Worm (Caenorhabditis elegans) whole organism, young adult: ENCODE results near the gene F54D5.5.

Source experiments
- B0019.2 ChIP-seq: fragments of 200-800 bp; sonication (Bioruptor generic); conservative IDR thresholded peaks from 2 replicates; pipeline ENCODE4 v1.3.6; 2022; ENCODE audit warnings: missing genetic modification reagents, missing genetic modification characterization, missing compliant biosample characterization
- B0336.3 ChIP-seq: fragments of 200-800 bp; sonication (Bioruptor generic); IDR thresholded peaks from 2 replicates; pipeline ENCODE4 v1.3.6; 2022; ENCODE audit warnings: missing genetic modification characterization, missing compliant biosample characterization
- D2030.7 ChIP-seq: fragments of 200-800 bp; sonication (Bioruptor generic); IDR thresholded peaks from 2 replicates; pipeline ENCODE4 v1.3.6; 2022; ENCODE audit warnings: missing genetic modification reagents, missing genetic modification characterization, missing compliant biosample characterization
- F10E7.11 ChIP-seq: sonication (generic microtip); optimal IDR thresholded peaks from 2 replicates; lab custom pipeline; 2017; ENCODE audit warnings: mild to moderate bottlenecking, missing genetic modification characterization, moderate library complexity, missing compliant biosample characterization
- F52B5.7 ChIP-seq: sonication (generic microtip); optimal IDR thresholded peaks from 2 replicates; lab custom pipeline; 2016; ENCODE audit warnings: mild to moderate bottlenecking, missing genetic modification characterization, missing compliant biosample characterization
- F55B11.4 ChIP-seq: sonication (generic microtip); optimal IDR thresholded peaks from 2 replicates; lab custom pipeline; 2016; ENCODE audit warnings: missing compliant biosample characterization, missing genetic modification characterization, borderline replicate concordance; ENCODE audit not compliant: insufficient read depth
- F57C9.4 ChIP-seq: sonication (generic microtip); optimal IDR thresholded peaks from 2 replicates; lab custom pipeline; 2017; ENCODE audit warnings: mild to moderate bottlenecking, missing genetic modification characterization, missing compliant biosample characterization
- K11D2.4 ChIP-seq: fragments of 200-800 bp; sonication (Bioruptor generic); IDR thresholded peaks from 2 replicates; pipeline ENCODE4 v1.3.6; 2022; ENCODE audit warnings: missing genetic modification reagents, missing genetic modification characterization, missing compliant biosample characterization
- K12H6.12 ChIP-seq: fragments of 200-800 bp; sonication (Bioruptor generic); optimal IDR thresholded peaks from 2 replicates; lab custom pipeline; 2018; ENCODE audit warnings: mild to moderate bottlenecking, missing genetic modification characterization, missing compliant biosample characterization
- Y79H2A.3 ChIP-seq: fragments of 200-800 bp; sonication (Bioruptor generic); conservative IDR thresholded peaks from 2 replicates; pipeline ENCODE4 v1.3.6; 2022; ENCODE audit warnings: missing genetic modification reagents, missing genetic modification characterization, missing compliant biosample characterization
- aptf-2 ChIP-seq: fragments of 200-800 bp; sonication (Bioruptor generic); conservative IDR thresholded peaks from 2 replicates; pipeline ENCODE4 v1.3.6; 2022; ENCODE audit warnings: missing genetic modification reagents, missing genetic modification characterization, missing compliant biosample characterization
- aptf-3 ChIP-seq: fragments of 200-800 bp; sonication (Bioruptor generic); IDR thresholded peaks from 2 replicates; pipeline ENCODE4 v1.3.6; 2022; ENCODE audit warnings: missing genetic modification characterization, missing compliant biosample characterization
- atf-7 ChIP-seq: sonication (generic microtip); optimal IDR thresholded peaks from 2 replicates; lab custom pipeline; 2017; ENCODE audit warnings: mild to moderate bottlenecking, missing genetic modification characterization, missing compliant biosample characterization
- cebp-1 ChIP-seq, 2 experiments: fragments of 200-800 bp in 1 of 2; sonication (Bioruptor generic) in 1 of 2; sonication (generic microtip) in 1 of 2; IDR thresholded peaks in 1 of 2; optimal IDR thresholded peaks in 1 of 2; 2 replicates each; pipeline versions ENCODE4 v1.3.6 to Lab custom; 2017 to 2022; ENCODE audit warnings: missing compliant biosample characterization in 2 of 2, missing genetic modification characterization in 2 of 2, mild to moderate bottlenecking in 1 of 2, missing genetic modification reagents in 1 of 2, moderate library complexity in 1 of 2
- ceh-100 ChIP-seq: fragments of 200-800 bp; sonication (Bioruptor generic); IDR thresholded peaks from 2 replicates; pipeline ENCODE4 v1.3.6; 2022; ENCODE audit warnings: missing genetic modification reagents, missing genetic modification characterization, missing compliant biosample characterization
- ceh-27 ChIP-seq: fragments of 200-800 bp; sonication (Bioruptor generic); optimal IDR thresholded peaks from 2 replicates; lab custom pipeline; 2018; ENCODE audit warnings: mild to moderate bottlenecking, missing genetic modification characterization, moderate library complexity, missing compliant biosample characterization
- ceh-79 ChIP-seq: sonication (generic microtip); optimal IDR thresholded peaks from 2 replicates; lab custom pipeline; 2017; ENCODE audit warnings: mild to moderate bottlenecking, missing genetic modification characterization, missing compliant biosample characterization
- dox-1 ChIP-seq: fragments of 200-800 bp; sonication (Bioruptor generic); IDR thresholded peaks from 2 replicates; pipeline ENCODE4 v1.3.6; 2022; ENCODE audit warnings: missing genetic modification reagents, missing genetic modification characterization, missing compliant biosample characterization
- dpff-1 ChIP-seq: sonication (generic microtip); optimal IDR thresholded peaks from 2 replicates; lab custom pipeline; 2017; ENCODE audit warnings: mild to moderate bottlenecking, missing genetic modification characterization, missing compliant biosample characterization
- egl-18 ChIP-seq: fragments of 200-800 bp; sonication (Bioruptor generic); IDR thresholded peaks from 2 replicates; pipeline ENCODE4 v1.3.6; 2022; ENCODE audit warnings: missing genetic modification reagents, missing genetic modification characterization, missing compliant biosample characterization
- egrh-3 ChIP-seq: fragments of 200-800 bp; sonication (Bioruptor generic); IDR thresholded peaks from 2 replicates; pipeline ENCODE4 v1.3.6; 2022; ENCODE audit warnings: missing genetic modification reagents, missing genetic modification characterization, missing compliant biosample characterization
- ets-4 ChIP-seq: fragments of 200-800 bp; sonication (Bioruptor generic); optimal IDR thresholded peaks from 2 replicates; lab custom pipeline; 2018; ENCODE audit warnings: mild to moderate bottlenecking, missing genetic modification characterization, missing compliant biosample characterization
- let-607 ChIP-seq, 2 experiments: fragments of 200-800 bp in 1 of 2; sonication (Bioruptor generic) in 1 of 2; sonication (generic microtip) in 1 of 2; optimal IDR thresholded peaks; 2 replicates each; lab custom pipeline; 2016 to 2018; ENCODE audit warnings: mild to moderate bottlenecking in 2 of 2, missing compliant biosample characterization in 2 of 2, missing genetic modification characterization in 2 of 2, moderate library complexity in 2 of 2, missing genotype in 1 of 2
- lin-54 ChIP-seq: fragments of 200-800 bp; sonication (Bioruptor generic); optimal IDR thresholded peaks from 2 replicates; lab custom pipeline; 2018; ENCODE audit warnings: mild to moderate bottlenecking, missing genetic modification characterization, missing compliant biosample characterization
- lir-1 ChIP-seq: fragments of 200-800 bp; sonication (Bioruptor generic); conservative IDR thresholded peaks from 2 replicates; pipeline ENCODE4 v1.3.6; 2022; ENCODE audit warnings: missing genetic modification reagents, missing genetic modification characterization, missing compliant biosample characterization
- madf-3 ChIP-seq: fragments of 200-800 bp; sonication (Bioruptor generic); IDR thresholded peaks from 2 replicates; pipeline ENCODE4 v1.3.6; 2022; ENCODE audit warnings: missing genetic modification reagents, missing genetic modification characterization, missing compliant biosample characterization
- madf-6 ChIP-seq: fragments of 200-800 bp; sonication (Bioruptor generic); IDR thresholded peaks from 2 replicates; pipeline ENCODE4 v1.3.6; 2022; ENCODE audit warnings: missing genetic modification reagents, missing genetic modification characterization, missing compliant biosample characterization
- mcd-1 ChIP-seq: fragments of 200-800 bp; sonication (Bioruptor generic); IDR thresholded peaks from 2 replicates; pipeline ENCODE4 v1.3.6; 2022; ENCODE audit warnings: missing genetic modification reagents, missing genetic modification characterization, missing compliant biosample characterization
- nfya-1 ChIP-seq: sonication (generic microtip); optimal IDR thresholded peaks from 2 replicates; lab custom pipeline; 2017; ENCODE audit warnings: antibody characterized with exemption, missing compliant biosample characterization, missing genetic modification characterization, borderline replicate concordance; ENCODE audit not compliant: insufficient read depth
- nfyb-1 ChIP-seq: fragments of 200-800 bp; sonication (Bioruptor generic); IDR thresholded peaks from 2 replicates; pipeline ENCODE4 v1.3.6; 2022; ENCODE audit warnings: missing genetic modification reagents, missing genetic modification characterization, missing compliant biosample characterization
- nhr-120 ChIP-seq: fragments of 200-800 bp; sonication (Bioruptor generic); IDR thresholded peaks from 2 replicates; pipeline ENCODE4 v1.3.6; 2022; ENCODE audit warnings: missing genetic modification characterization, missing compliant biosample characterization
- nhr-90 ChIP-seq: sonication (generic microtip); optimal IDR thresholded peaks from 2 replicates; lab custom pipeline; 2016; ENCODE audit warnings: missing genotype, mild to moderate bottlenecking, missing genetic modification characterization, missing compliant biosample characterization
- pha-4 ChIP-seq: fragments of 150-350 bp; sonication (generic microtip); optimal IDR thresholded peaks from 2 replicates; lab custom pipeline; 2014; ENCODE audit warnings: missing biosample characterization, missing genetic modification reagents, missing genetic modification characterization
- repo-1 ChIP-seq: sonication (generic microtip); optimal IDR thresholded peaks from 2 replicates; lab custom pipeline; 2017; ENCODE audit warnings: mild to moderate bottlenecking, missing genetic modification characterization, missing compliant biosample characterization
- snpc-1.1 ChIP-seq: sonication (generic microtip); optimal IDR thresholded peaks from 2 replicates; lab custom pipeline; 2017; ENCODE audit warnings: missing genetic modification characterization, mild to moderate bottlenecking, missing compliant biosample characterization, antibody characterized with exemption, moderate library complexity, missing genotype, missing genetic modification reagents; ENCODE audit not compliant: insufficient read depth
- snpc-3.4 ChIP-seq: sonication (generic microtip); optimal IDR thresholded peaks from 2 replicates; lab custom pipeline; 2017; ENCODE audit warnings: missing genetic modification characterization, mild to moderate bottlenecking, missing compliant biosample characterization, antibody characterized with exemption, moderate library complexity, missing genotype, missing genetic modification reagents
- tbx-9 ChIP-seq: sonication (generic microtip); optimal IDR thresholded peaks from 2 replicates; lab custom pipeline; 2016; ENCODE audit warnings: borderline replicate concordance, missing genetic modification characterization, inconsistent platforms, missing compliant biosample characterization
- xnd-1 ChIP-seq: sonication (generic microtip); optimal IDR thresholded peaks from 2 replicates; lab custom pipeline; 2016; ENCODE audit warnings: missing genotype, missing genetic modification reagents, missing genetic modification characterization, missing compliant biosample characterization
- zfh-2 ChIP-seq: fragments of 200-800 bp; sonication (Bioruptor generic); conservative IDR thresholded peaks from 2 replicates; pipeline ENCODE4 v1.3.6; 2022; ENCODE audit warnings: missing genetic modification reagents, missing genetic modification characterization, missing compliant biosample characterization
- zim-3 ChIP-seq: sonication (generic microtip); optimal IDR thresholded peaks from 2 replicates; lab custom pipeline; 2017; ENCODE audit warnings: mild to moderate bottlenecking, missing genetic modification characterization, moderate library complexity, missing compliant biosample characterization
- ztf-18 ChIP-seq: sonication (generic microtip); optimal IDR thresholded peaks from 2 replicates; lab custom pipeline; 2016; ENCODE audit warnings: missing genotype, mild to moderate bottlenecking, missing genetic modification characterization, missing compliant biosample characterization
- ztf-22 ChIP-seq: fragments of 200-800 bp; sonication (Bioruptor generic); optimal IDR thresholded peaks from 2 replicates; lab custom pipeline; 2018; ENCODE audit warnings: mild to moderate bottlenecking, missing genetic modification characterization, moderate library complexity, missing compliant biosample characterization
- ztf-25 ChIP-seq: fragments of 200-800 bp; sonication (Bioruptor generic); IDR thresholded peaks from 2 replicates; pipeline ENCODE4 v1.3.6; 2022; ENCODE audit warnings: missing genetic modification reagents, missing genetic modification characterization, missing compliant biosample characterization
- ztf-6 ChIP-seq: fragments of 200-800 bp; sonication (Bioruptor generic); IDR thresholded peaks from 2 replicates; pipeline ENCODE4 v1.3.6; 2022; ENCODE audit warnings: missing genetic modification reagents, missing genetic modification characterization, missing compliant biosample characterization

The F54D5.5 gene

DNA sequence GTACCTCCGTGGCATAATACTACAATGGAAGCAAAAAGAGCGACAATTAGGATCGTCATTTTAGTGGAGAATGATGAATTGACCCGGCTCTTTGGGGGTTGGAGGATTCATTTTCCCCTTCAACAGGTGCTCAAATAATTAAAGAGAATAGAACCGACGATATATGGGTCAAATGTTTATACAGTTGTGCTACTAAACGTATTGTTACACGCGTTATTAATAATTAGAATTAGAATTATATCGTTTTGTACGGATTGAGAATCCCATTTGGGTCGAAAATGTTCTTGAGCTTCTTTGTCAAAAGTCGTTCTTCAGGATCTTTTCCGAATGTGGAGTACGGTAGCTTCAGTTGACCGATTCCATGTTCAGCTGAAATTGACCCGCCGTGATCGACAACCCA, 28.1 kb downstream of the F54D5.5 start, which contains the start of gene Y62F5A.9:
TSS of gene Y62F5A.9 (minus strand) at position 101 of the 400 bp plus-strand sequence.
- TF ChIP-seq cebp-1 (GFP tag; IDR thresholded peaks at IDR 0.05; lab: Robert Waterston, UW) (no peak), cebp-1 (tag; optimal IDR thresholded peaks at IDR 0.05; lab: Kevin White, UChicago) (peak; percentile 6), snpc-3.4 (tag; lab: Kevin White, UChicago) (peak; percentile 32), lir-1 (GFP tag; lab: Robert Waterston, UW) (no peak)

DNA sequence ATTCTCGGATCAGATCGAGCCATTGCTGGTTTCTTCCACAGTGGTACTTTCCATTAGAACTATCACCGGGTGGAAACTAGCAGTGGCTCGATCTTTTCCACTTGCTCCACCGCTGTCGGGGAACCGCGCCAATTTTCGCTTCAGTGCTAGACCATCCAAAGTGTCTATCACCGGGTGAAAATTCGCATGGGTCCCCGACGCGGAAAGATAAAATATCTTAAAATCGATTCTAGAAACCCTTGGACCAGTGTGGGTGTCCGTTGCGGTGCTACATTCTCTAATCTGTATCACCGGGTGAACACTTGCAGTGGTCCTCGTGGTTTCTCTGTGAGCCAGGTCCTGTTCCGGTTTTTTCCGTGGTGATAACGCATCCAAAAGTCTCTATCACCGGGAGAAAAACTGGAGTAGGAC, 29.2 kb downstream of the F54D5.5 start:
- no peak for TF ChIP-seq D2030.7 (GFP tag; lab: Robert Waterston, UW)
- TF ChIP-seq ceh-100 (GFP tag; lab: Robert Waterston, UW), result no peak
- no peak for TF ChIP-seq zim-3 (tag; lab: Kevin White, UChicago)
- no peak for TF ChIP-seq xnd-1 (tag; lab: Kevin White, UChicago)
- TF ChIP-seq nfyb-1 (GFP tag; lab: Robert Waterston, UW), result 0 out of 2 replicates have a peak, but pooled peaks have one; percentile 12
- TF ChIP-seq tbx-9 (tag; lab: Kevin White, UChicago), result no peak
- 0 out of 2 replicates have a peak, but pooled peaks have one; percentile 43 for TF ChIP-seq ztf-25 (GFP tag; lab: Robert Waterston, UW)
- TF ChIP-seq pha-4, result no peak
- TF ChIP-seq ets-4 (GFP tag; lab: Kevin White, UChicago), result no peak
- TF ChIP-seq egrh-3 (GFP tag; lab: Robert Waterston, UW), result no peak
- TF ChIP-seq zfh-2 (GFP tag; lab: Robert Waterston, UW), result 0 out of 2 replicates have a peak, but pooled peaks have one; percentile 3
- no peak for TF ChIP-seq nhr-90
- no peak for TF ChIP-seq B0019.2 (GFP tag; lab: Robert Waterston, UW)
- no peak for TF ChIP-seq F52B5.7 (tag; lab: Kevin White, UChicago)
- 0 out of 2 replicates have a peak, but pooled peaks have one; percentile 10 for TF ChIP-seq lir-1 (GFP tag; lab: Robert Waterston, UW)
- TF ChIP-seq let-607 (tag; optimal IDR thresholded peaks at IDR 0.05; lab: Kevin White, UChicago), result no peak
- TF ChIP-seq F57C9.4, result no peak
- no peak for TF ChIP-seq snpc-1.1 (tag; lab: Kevin White, UChicago)
- TF ChIP-seq K12H6.12 (tag; lab: Kevin White, UChicago), result no peak
- no peak for TF ChIP-seq ztf-6 (GFP tag; lab: Robert Waterston, UW)
- no peak for TF ChIP-seq aptf-2 (GFP tag; lab: Robert Waterston, UW)
- 0 out of 2 replicates have a peak, but pooled peaks have one; percentile 24 for TF ChIP-seq B0336.3 (GFP tag; lab: Robert Waterston, UW)
- TF ChIP-seq ceh-79 (tag; lab: Kevin White, UChicago), result no peak
- no peak for TF ChIP-seq F55B11.4 (tag; lab: Kevin White, UChicago)
- no peak for TF ChIP-seq nfya-1 (tag; lab: Kevin White, UChicago)
- TF ChIP-seq dox-1, result no peak
- no peak for TF ChIP-seq snpc-3.4 (tag; lab: Kevin White, UChicago)
- no peak for TF ChIP-seq lin-54 (GFP tag; lab: Kevin White, UChicago)
- TF ChIP-seq, all 124 proteins: peak for 5

DNA sequence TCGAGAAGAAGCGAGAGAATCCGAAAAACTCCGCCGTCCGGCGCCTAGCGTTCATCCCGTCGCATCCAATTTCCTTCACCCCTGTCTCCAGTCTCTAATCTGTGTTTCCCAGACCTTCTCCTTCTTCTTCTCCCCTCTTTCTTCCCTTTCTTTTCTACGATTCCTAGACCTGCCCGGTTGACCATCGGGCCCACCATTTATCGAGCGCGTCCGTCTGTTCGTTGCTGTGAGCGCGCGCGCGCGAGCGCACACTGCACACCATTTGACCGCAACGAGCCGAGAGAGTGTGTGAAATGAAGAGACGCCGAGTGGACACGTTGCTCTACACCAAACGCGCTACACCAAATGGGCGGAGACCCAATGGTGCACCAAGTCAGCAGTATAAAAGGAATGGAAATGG, 29.7 kb downstream of the F54D5.5 start:
- no peak for TF ChIP-seq ztf-22 (GFP tag; lab: Kevin White, UChicago)
- no peak for TF ChIP-seq atf-7 (tag; lab: Kevin White, UChicago)
- TF ChIP-seq ztf-18 (tag; lab: Kevin White, UChicago), result peak; percentile 2
- TF ChIP-seq madf-3 (GFP tag; lab: Robert Waterston, UW), result peak; percentile 92
- TF ChIP-seq D2030.7 (GFP tag; lab: Robert Waterston, UW), result peak; percentile 95
- no peak for TF ChIP-seq aptf-3
- no peak for TF ChIP-seq dpff-1 (tag; lab: Kevin White, UChicago)
- TF ChIP-seq K11D2.4 (GFP tag; lab: Robert Waterston, UW), result no peak
- TF ChIP-seq mcd-1, result peak; percentile 78
- no peak for TF ChIP-seq F10E7.11
- peak; percentile 98 for TF ChIP-seq madf-6 (GFP tag; lab: Robert Waterston, UW)
- TF ChIP-seq egl-18 (GFP tag; lab: Robert Waterston, UW), result no peak
- TF ChIP-seq Y79H2A.3 (GFP tag; lab: Robert Waterston, UW), result no peak
- TF ChIP-seq lin-54 (GFP tag; lab: Kevin White, UChicago), result peak; percentile 81
- TF ChIP-seq ceh-27 (GFP tag; lab: Kevin White, UChicago), result peak; percentile 6
- TF ChIP-seq nhr-120 (GFP tag; lab: Robert Waterston, UW), result no peak
- TF ChIP-seq egrh-3 (GFP tag; lab: Robert Waterston, UW), result peak; percentile 82
- no peak for TF ChIP-seq tbx-9 (tag; lab: Kevin White, UChicago)
- TF ChIP-seq repo-1 (tag; lab: Kevin White, UChicago), result no peak
